Worm (Caenorhabditis elegans) whole organism, young adult: Measurements from ENCODE around the gene dmsr-9.

Experiments used
- F10E7.11 ChIP-seq: sonication (generic microtip); optimal IDR thresholded peaks from 2 replicates; lab custom pipeline; 2017; ENCODE audit warnings: mild to moderate bottlenecking, missing genetic modification characterization, moderate library complexity, missing compliant biosample characterization
- F22D6.2 ChIP-seq: sonication (generic microtip); optimal IDR thresholded peaks from 2 replicates; lab custom pipeline; 2016; ENCODE audit warnings: mild to moderate bottlenecking, missing genetic modification characterization, missing compliant biosample characterization
- F23B12.7 ChIP-seq: sonication (generic microtip); optimal IDR thresholded peaks from 2 replicates; lab custom pipeline; 2017; ENCODE audit warnings: missing genetic modification characterization, mild to moderate bottlenecking, missing compliant biosample characterization, antibody characterized with exemption, moderate library complexity; ENCODE audit not compliant: insufficient read depth
- F33H1.4 ChIP-seq: fragments of 200-800 bp; sonication (Bioruptor generic); IDR thresholded peaks from 2 replicates; pipeline ENCODE4 v1.3.6; 2022; ENCODE audit warnings: missing genetic modification reagents, missing genetic modification characterization, missing compliant biosample characterization
- F52B5.7 ChIP-seq: sonication (generic microtip); optimal IDR thresholded peaks from 2 replicates; lab custom pipeline; 2016; ENCODE audit warnings: mild to moderate bottlenecking, missing genetic modification characterization, missing compliant biosample characterization
- Y53F4B.3 ChIP-seq: fragments of 200-800 bp; sonication (Bioruptor generic); IDR thresholded peaks from 2 replicates; pipeline ENCODE4 v1.3.6; 2022; ENCODE audit warnings: missing genetic modification reagents, missing genetic modification characterization, missing compliant biosample characterization
- Y79H2A.3 ChIP-seq: fragments of 200-800 bp; sonication (Bioruptor generic); conservative IDR thresholded peaks from 2 replicates; pipeline ENCODE4 v1.3.6; 2022; ENCODE audit warnings: missing genetic modification reagents, missing genetic modification characterization, missing compliant biosample characterization
- ZK185.1 ChIP-seq: sonication (generic microtip); optimal IDR thresholded peaks from 2 replicates; lab custom pipeline; 2016; ENCODE audit warnings: mild to moderate bottlenecking, missing genetic modification characterization, missing compliant biosample characterization; ENCODE audit not compliant: poor library complexity, severe bottlenecking
- akir-1 ChIP-seq: fragments of 200-800 bp; sonication (Bioruptor generic); optimal IDR thresholded peaks from 2 replicates; lab custom pipeline; 2018; ENCODE audit warnings: mild to moderate bottlenecking, missing genetic modification characterization, moderate library complexity, missing compliant biosample characterization
- ama-1 ChIP-seq, 3 experiments: fragments of 150-350 bp in 1 of 3; sonication (generic microtip) in 2 of 3; optimal IDR thresholded peaks; 2 replicates each; lab custom pipeline; 2014 to 2018; ENCODE audit warnings: missing biosample characterization in 2 of 3, missing genetic modification characterization in 2 of 3, missing genetic modification reagents in 2 of 3
- athp-1 ChIP-seq: sonication (generic microtip); optimal IDR thresholded peaks from 2 replicates; lab custom pipeline; 2017; ENCODE audit warnings: mild to moderate bottlenecking, missing genetic modification characterization, missing compliant biosample characterization
- cebp-2 ChIP-seq: fragments of 200-800 bp; sonication (Bioruptor generic); IDR thresholded peaks from 2 replicates; pipeline ENCODE4 v1.3.6; 2022; ENCODE audit warnings: missing genetic modification characterization, missing compliant biosample characterization
- ceh-100 ChIP-seq: fragments of 200-800 bp; sonication (Bioruptor generic); IDR thresholded peaks from 2 replicates; pipeline ENCODE4 v1.3.6; 2022; ENCODE audit warnings: missing genetic modification reagents, missing genetic modification characterization, missing compliant biosample characterization
- ceh-79 ChIP-seq: sonication (generic microtip); optimal IDR thresholded peaks from 2 replicates; lab custom pipeline; 2017; ENCODE audit warnings: mild to moderate bottlenecking, missing genetic modification characterization, missing compliant biosample characterization
- ceh-91 ChIP-seq: fragments of 200-800 bp; sonication (Bioruptor generic); IDR thresholded peaks from 2 replicates; pipeline ENCODE4 v1.3.6; 2022; ENCODE audit warnings: missing genetic modification reagents, missing genetic modification characterization, missing compliant biosample characterization
- egl-18 ChIP-seq: fragments of 200-800 bp; sonication (Bioruptor generic); IDR thresholded peaks from 2 replicates; pipeline ENCODE4 v1.3.6; 2022; ENCODE audit warnings: missing genetic modification reagents, missing genetic modification characterization, missing compliant biosample characterization
- egl-44 ChIP-seq: fragments of 200-800 bp; sonication (Bioruptor generic); IDR thresholded peaks from 2 replicates; pipeline ENCODE4 v1.3.6; 2022; ENCODE audit warnings: missing genetic modification reagents, missing genetic modification characterization, missing compliant biosample characterization
- egrh-3 ChIP-seq: fragments of 200-800 bp; sonication (Bioruptor generic); IDR thresholded peaks from 2 replicates; pipeline ENCODE4 v1.3.6; 2022; ENCODE audit warnings: missing genetic modification reagents, missing genetic modification characterization, missing compliant biosample characterization
- hlh-26 ChIP-seq: fragments of 200-800 bp; sonication (Bioruptor generic); conservative IDR thresholded peaks from 2 replicates; pipeline ENCODE4 v1.3.6; 2022; ENCODE audit warnings: missing genetic modification reagents, missing genetic modification characterization, missing compliant biosample characterization
- hmg-1.2 ChIP-seq: fragments of 200-800 bp; sonication (Bioruptor generic); IDR thresholded peaks from 2 replicates; pipeline ENCODE4 v1.3.6; 2022; ENCODE audit warnings: missing genetic modification reagents, missing genetic modification characterization, missing compliant biosample characterization
- hrde-1 ChIP-seq: sonication (generic microtip); optimal IDR thresholded peaks from 2 replicates; lab custom pipeline; 2016; ENCODE audit warnings: missing genetic modification characterization, mild to moderate bottlenecking, missing compliant biosample characterization, moderate library complexity, missing genotype, missing genetic modification reagents, borderline replicate concordance
- lag-1 ChIP-seq: fragments of 200-800 bp; sonication (Bioruptor generic); IDR thresholded peaks from 2 replicates; pipeline ENCODE4 v1.3.6; 2022; ENCODE audit warnings: missing genetic modification reagents, missing genetic modification characterization, missing compliant biosample characterization
- lin-35 ChIP-seq, 3 experiments: fragments of 150-350 bp in 2 of 3; sonication (generic microtip) in 1 of 3; optimal IDR thresholded peaks; 2 replicates each; lab custom pipeline; 2014 to 2018; ENCODE audit warnings: missing biosample characterization in 3 of 3, missing genetic modification characterization in 3 of 3, missing genetic modification reagents in 3 of 3
- lsl-1 ChIP-seq: fragments of 200-800 bp; sonication (Bioruptor generic); optimal IDR thresholded peaks from 2 replicates; lab custom pipeline; 2018; ENCODE audit warnings: mild to moderate bottlenecking, missing genetic modification characterization, moderate library complexity, missing compliant biosample characterization
- madf-6 ChIP-seq: fragments of 200-800 bp; sonication (Bioruptor generic); IDR thresholded peaks from 2 replicates; pipeline ENCODE4 v1.3.6; 2022; ENCODE audit warnings: missing genetic modification reagents, missing genetic modification characterization, missing compliant biosample characterization
- mel-28 ChIP-seq: sonication (generic microtip); optimal IDR thresholded peaks from 2 replicates; lab custom pipeline; 2016; ENCODE audit warnings: borderline replicate concordance, mild to moderate bottlenecking, missing genetic modification characterization, missing compliant biosample characterization
- nfya-2 ChIP-seq: fragments of 200-800 bp; sonication (Bioruptor generic); IDR thresholded peaks from 2 replicates; pipeline ENCODE4 v1.3.6; 2022; ENCODE audit warnings: missing genetic modification reagents, missing genetic modification characterization, missing compliant biosample characterization
- nhr-179 ChIP-seq: sonication (generic microtip); optimal IDR thresholded peaks from 2 replicates; lab custom pipeline; 2016; ENCODE audit warnings: mild to moderate bottlenecking, missing genetic modification characterization, missing compliant biosample characterization
- nhr-80 ChIP-seq: sonication (generic microtip); optimal IDR thresholded peaks from 2 replicates; lab custom pipeline; 2016; ENCODE audit warnings: missing genetic modification characterization, missing compliant biosample characterization
- rcor-1 ChIP-seq: fragments of 200-800 bp; sonication (Bioruptor generic); IDR thresholded peaks from 2 replicates; pipeline ENCODE4 v1.3.6; 2022; ENCODE audit warnings: missing genetic modification reagents, missing genetic modification characterization, missing compliant biosample characterization
- rec-8 ChIP-seq, 2 experiments: sonication (generic microtip); optimal IDR thresholded peaks; 2 replicates each; lab custom pipeline; 2016; ENCODE audit warnings: mild to moderate bottlenecking in 2 of 2, missing genetic modification characterization in 2 of 2, missing genetic modification reagents in 2 of 2, missing genotype in 2 of 2, missing biosample characterization in 1 of 2, missing compliant biosample characterization in 1 of 2, moderate library complexity in 1 of 2
- sea-2 ChIP-seq: fragments of 200-800 bp; sonication (Bioruptor generic); IDR thresholded peaks from 2 replicates; pipeline ENCODE4 v1.3.6; 2022; ENCODE audit warnings: missing genetic modification characterization, missing compliant biosample characterization
- tbp1 ChIP-seq: fragments of 200-800 bp; sonication (Bioruptor generic); optimal IDR thresholded peaks from 2 replicates; lab custom pipeline; 2018; ENCODE audit warnings: mild to moderate bottlenecking, missing genetic modification characterization, missing compliant biosample characterization
- ztf-26 ChIP-seq: sonication (generic microtip); optimal IDR thresholded peaks from 2 replicates; lab custom pipeline; 2017; ENCODE audit warnings: missing genetic modification characterization, missing compliant biosample characterization
- ztf-6 ChIP-seq: fragments of 200-800 bp; sonication (Bioruptor generic); IDR thresholded peaks from 2 replicates; pipeline ENCODE4 v1.3.6; 2022; ENCODE audit warnings: missing genetic modification reagents, missing genetic modification characterization, missing compliant biosample characterization

The dmsr-9 gene

ce11 chrV:6783044-6783625 lies 16.3 kb downstream of the dmsr-9 start (continued):
- TF ChIP-seq F23B12.7 (tag; lab: Kevin White, UChicago) (no peak), hmg-1.2 (GFP tag; lab: Robert Waterston, UW) (peak; percentile 39), ceh-100 (0 out of 2 replicates have a peak, but pooled peaks have one; percentile 28), sea-2 (GFP tag; lab: Robert Waterston, UW) (no peak), akir-1 (GFP tag; lab: Kevin White, UChicago) (no peak), lsl-1 (GFP tag; lab: Kevin White, UChicago) (peak; percentile 57), egrh-3 (no peak), Y79H2A.3 (peak; percentile 78), egl-18 (GFP tag; lab: Robert Waterston, UW) (no peak), mel-28 (tag; lab: Kevin White, UChicago) (no peak), rec-8 (tag; optimal IDR thresholded peaks at IDR 0.05; lab: Kevin White, UChicago) (no peak), tbp1 (GFP tag; lab: Kevin White, UChicago) (peak; percentile 32), F22D6.2 (no peak), hrde-1 (tag; lab: Kevin White, UChicago) (peak; percentile 32), egl-44 (GFP tag; lab: Robert Waterston, UW) (no peak), F33H1.4 (GFP tag; lab: Robert Waterston, UW) (peak; percentile 21; the same call in 1 of the 2 replicates), nfya-2 (GFP tag; lab: Robert Waterston, UW) (no peak), athp-1 (peak; percentile 67), ZK185.1 (tag; lab: Kevin White, UChicago) (no peak), Y53F4B.3 (GFP tag; lab: Robert Waterston, UW) (no peak), F10E7.11 (no peak), lin-35 (GFP tag; optimal IDR thresholded peaks at IDR 0.05; lab: Kevin White, UChicago) (no peak), hlh-26 (GFP tag; lab: Robert Waterston, UW) (no peak), madf-6 (peak; percentile 79), rcor-1 (GFP tag; lab: Robert Waterston, UW) (peak; percentile 45; the same call in 1 of the 2 replicates), lag-1 (GFP tag; lab: Robert Waterston, UW) (no peak), ama-1 (optimal IDR thresholded peaks at IDR 0.05; lab: Kevin White, UChicago) (no peak), ama-1 (GFP tag; optimal IDR thresholded peaks at IDR 0.05; lab: Kevin White, UChicago) (peak in 1 of 2 experiments; percentile 69), F52B5.7 (tag; lab: Kevin White, UChicago) (peak; percentile 45), nhr-80 (tag; lab: Kevin White, UChicago) (no peak), ztf-6 (GFP tag; lab: Robert Waterston, UW) (no peak), cebp-2 (no peak), ztf-26 (tag; lab: Kevin White, UChicago) (no peak), ceh-79 (no peak), nhr-179 (tag; lab: Kevin White, UChicago) (no peak)

DNA sequence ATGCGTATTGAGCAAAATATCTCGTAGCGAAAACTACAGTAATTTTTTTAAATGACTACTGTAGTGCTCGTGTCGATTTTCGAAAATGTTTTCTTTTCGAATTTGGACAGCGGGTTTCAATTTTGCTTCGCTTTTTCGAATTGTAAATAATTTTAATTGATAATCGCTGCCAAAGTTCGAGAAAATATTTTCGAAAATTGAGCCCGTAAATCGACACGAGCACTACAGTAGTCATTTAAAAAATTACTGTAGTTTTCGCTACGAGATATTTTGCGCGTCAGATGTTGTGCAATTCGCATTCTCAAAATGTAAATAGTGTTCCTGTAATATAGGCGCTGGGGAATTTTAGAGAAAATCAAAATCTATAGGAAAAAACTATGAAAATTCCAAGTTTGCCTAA lies 17.2 kb downstream of the dmsr-9 start:
- TF ChIP-seq athp-1 (no peak), ceh-91 (peak; percentile 50; the same call in 1 of the 2 replicates), F33H1.4 (GFP tag; lab: Robert Waterston, UW) (peak; percentile 60), lsl-1 (GFP tag; lab: Kevin White, UChicago) (peak; percentile 81)

- TF ChIP-seq F22D6.2: no peak
- TF ChIP-seq nfya-2 (GFP tag; lab: Robert Waterston, UW): no peak
- TF ChIP-seq cebp-2: 0 out of 2 replicates have a peak, but pooled peaks have one; percentile 26
- TF ChIP-seq rcor-1 (GFP tag; lab: Robert Waterston, UW): no peak
Measured at ce11 chrV:6780676-6781075, 18.8 kb downstream of the dmsr-9 start.
